Worm (Caenorhabditis elegans): ENCODE results near the gene R08D7.7.

Gene R08D7.7

ce11 chrIII:9007183-9007582 is 17.3 kb downstream of the R08D7.7 start:
- TF ChIP-seq F16B12.6 (tag; optimal IDR thresholded peaks at IDR 0.05) (no peak), C34B4.2 (tag; optimal IDR thresholded peaks at IDR 0.05) (no peak), C16A3.4 (tag; optimal IDR thresholded peaks at IDR 0.05) (peak; percentile 3), unc-62 (GFP tag; optimal IDR thresholded peaks at IDR 0.05) (no peak), nhr-76 (tag; optimal IDR thresholded peaks at IDR 0.05) (no peak), lin-39 (tag; optimal IDR thresholded peaks at IDR 0.05) (no peak), aly-2 (tag; optimal IDR thresholded peaks at IDR 0.05) (no peak), zag-1 (tag; optimal IDR thresholded peaks at IDR 0.05) (no peak), nhr-12 (tag; optimal IDR thresholded peaks at IDR 0.05) (no peak), fkh-10 (GFP tag; optimal IDR thresholded peaks at IDR 0.05) (no peak), ama-1 (optimal IDR thresholded peaks at IDR 0.05) (no peak), tlp-1 (tag; optimal IDR thresholded peaks at IDR 0.05) (no peak), mdl-1 (tag; optimal IDR thresholded peaks at IDR 0.05) (no peak), lsy-2 (tag; optimal IDR thresholded peaks at IDR 0.05) (peak in 1 of 2 experiments; percentile 21), nhr-11 (tag; optimal IDR thresholded peaks at IDR 0.05) (no peak), xbp-1 (tag; optimal IDR thresholded peaks at IDR 0.05) (no peak), lin-14 (GFP tag; optimal IDR thresholded peaks at IDR 0.05) (peak; percentile 70), rnt-1 (tag; optimal IDR thresholded peaks at IDR 0.05) (peak; percentile 30), nhr-47 (tag; optimal IDR thresholded peaks at IDR 0.05) (no peak), dsc-1 (tag; optimal IDR thresholded peaks at IDR 0.05) (no peak), nhr-28 (tag; optimal IDR thresholded peaks at IDR 0.05) (no peak), egl-13 (tag; optimal IDR thresholded peaks at IDR 0.05) (no peak), hlh-4 (tag; optimal IDR thresholded peaks at IDR 0.05) (no peak), jun-1 (tag; optimal IDR thresholded peaks at IDR 0.05) (no peak), vab-15 (tag; optimal IDR thresholded peaks at IDR 0.05) (no peak), skn-1 (tag; optimal IDR thresholded peaks at IDR 0.05) (no peak), hlh-17 (GFP tag; optimal IDR thresholded peaks at IDR 0.05; ENCODE audit: borderline replicate concordance) (no peak), elt-2 (tag; optimal IDR thresholded peaks at IDR 0.05) (peak; percentile 59), alr-1 (tag; optimal IDR thresholded peaks at IDR 0.05; ENCODE audit: borderline replicate concordance) (no peak), hpl-2 (GFP tag; optimal IDR thresholded peaks at IDR 0.05) (no peak)

ce11 chrIII:9010047-9010446 is 20.2 kb downstream of the R08D7.7 start, which contains the start of gene F59B2.8:
F59B2.8 (minus strand) TSS chrIII:9010197.
- TF ChIP-seq sox-4 (tag; optimal IDR thresholded peaks at IDR 0.05) (no peak), snpc-4 (tag; optimal IDR thresholded peaks at IDR 0.05) (no peak), nhr-237 (tag; optimal IDR thresholded peaks at IDR 0.05) (no peak), unc-62 (GFP tag; optimal IDR thresholded peaks at IDR 0.05) (no peak), ceh-88 (GFP tag; IDR thresholded peaks at IDR 0.05) (no peak), mdl-1 (tag; optimal IDR thresholded peaks at IDR 0.05) (no peak), unc-30 (tag; optimal IDR thresholded peaks at IDR 0.05) (no peak), ceh-90 (tag; optimal IDR thresholded peaks at IDR 0.05) (no peak)

- TF ChIP-seq dpl-1 (GFP tag; optimal IDR thresholded peaks at IDR 0.05) (no peak), nhr-47 (tag; optimal IDR thresholded peaks at IDR 0.05) (no peak), unc-98 (GFP tag; IDR thresholded peaks at IDR 0.05) (no peak), nhr-77 (tag; optimal IDR thresholded peaks at IDR 0.05) (no peak), ceh-63 (GFP tag; optimal IDR thresholded peaks at IDR 0.05) (no peak), ztf-4 (tag; optimal IDR thresholded peaks at IDR 0.05) (no peak), nhr-76 (tag; optimal IDR thresholded peaks at IDR 0.05) (no peak), unc-86 (tag; optimal IDR thresholded peaks at IDR 0.05) (no peak), lin-13 (GFP tag; optimal IDR thresholded peaks at IDR 0.05) (no peak), fkh-10 (GFP tag; optimal IDR thresholded peaks at IDR 0.05) (no peak), pqm-1 (tag; optimal IDR thresholded peaks at IDR 0.05) (no peak), unc-130 (tag; optimal IDR thresholded peaks at IDR 0.05) (no peak), C04F5.9 (tag; optimal IDR thresholded peaks at IDR 0.05) (no peak), vab-15 (tag; optimal IDR thresholded peaks at IDR 0.05) (no peak), skn-1 (tag; optimal IDR thresholded peaks at IDR 0.05) (no peak), ztf-11 (tag; optimal IDR thresholded peaks at IDR 0.05) (no peak), hlh-17 (GFP tag; optimal IDR thresholded peaks at IDR 0.05; ENCODE audit: borderline replicate concordance) (no peak), pax-3 (tag; optimal IDR thresholded peaks at IDR 0.05) (no peak), ets-5 (GFP tag; IDR thresholded peaks at IDR 0.05) (no peak)
Measured at ce11 chrIII:9012309-9012708, 22.5 kb downstream of the R08D7.7 start, which contains the start of gene F59B2.9. F59B2.9 (minus strand) TSS chrIII:9012409.
